Worm (Caenorhabditis elegans): ENCODE measurements around the gene far-6.
A peak's percentile ranks its signal among the peaks of the same experiment; 100 is the strongest.

far-6 gene

DNA sequence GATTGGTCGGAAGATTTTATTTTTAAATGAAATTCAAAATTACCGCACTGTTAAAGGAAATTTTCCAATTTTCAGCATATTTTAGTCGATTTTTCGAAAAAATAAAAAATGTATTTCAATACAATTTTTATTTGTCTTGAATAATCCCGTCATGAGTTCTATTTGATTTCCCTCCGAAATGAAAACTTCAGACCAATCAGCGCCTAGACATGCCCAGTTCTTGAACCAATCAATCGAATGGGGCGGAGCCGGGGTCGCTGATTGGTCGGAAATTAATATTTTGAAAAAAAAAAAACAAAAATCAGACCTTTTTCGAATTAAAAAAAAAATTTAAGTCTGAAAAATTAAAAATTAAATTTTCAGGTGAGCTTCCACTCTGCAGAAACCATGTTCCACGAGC lies 18.5 kb upstream of the far-6 start:
- TF ChIP-seq nfya-1 (tag; optimal IDR thresholded peaks at IDR 0.05; ENCODE audit: insufficient read depth), result peak; percentile 70
- no peak for TF ChIP-seq ama-1 (optimal IDR thresholded peaks at IDR 0.05)

ce11 chrIV:13311331-13312034 lies 16.7 kb upstream of the far-6 start:
- TF ChIP-seq lsy-12 (tag; optimal IDR thresholded peaks at IDR 0.05), result no peak
- peak; percentile 54 for TF ChIP-seq nfya-1 (tag; optimal IDR thresholded peaks at IDR 0.05; ENCODE audit: insufficient read depth)
- TF ChIP-seq nhr-23 (tag; optimal IDR thresholded peaks at IDR 0.05), result peak; percentile 2

DNA sequence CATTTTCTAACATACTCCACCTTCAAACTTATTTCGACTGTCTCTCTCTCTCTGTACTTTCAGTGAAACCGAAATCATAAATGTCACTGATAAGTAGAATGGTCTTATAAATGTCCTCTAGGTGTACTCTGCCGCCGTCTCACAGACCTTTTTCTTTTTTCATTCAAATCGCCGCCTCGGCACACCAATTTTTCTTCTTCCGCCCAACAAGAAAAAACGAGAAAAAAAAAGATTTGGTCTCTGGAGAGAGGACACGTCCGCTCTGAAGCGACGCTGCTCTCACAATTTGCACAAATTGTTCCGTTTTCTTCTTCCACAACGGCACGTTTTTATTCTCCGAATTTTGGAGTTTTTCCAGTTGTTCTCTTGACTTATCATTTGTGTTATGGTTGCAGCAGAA lies 15.0 kb upstream of the far-6 start:
- no peak for TF ChIP-seq mml-1 (tag; optimal IDR thresholded peaks at IDR 0.05)
- TF ChIP-seq aly-2 (tag; optimal IDR thresholded peaks at IDR 0.05), result no peak
- TF ChIP-seq R02D3.7 (tag; optimal IDR thresholded peaks at IDR 0.05), result no peak
- TF ChIP-seq nfya-1 (tag; optimal IDR thresholded peaks at IDR 0.05; ENCODE audit: insufficient read depth), result peak; percentile 36
- no peak for TF ChIP-seq nhr-43 (tag; optimal IDR thresholded peaks at IDR 0.05; ENCODE audit: poor library complexity, severe bottlenecking)
- TF ChIP-seq unc-39 (tag; optimal IDR thresholded peaks at IDR 0.05), result no peak
- TF ChIP-seq nhr-237 (tag; optimal IDR thresholded peaks at IDR 0.05), result no peak
- no peak for TF ChIP-seq ZK546.5 (tag; optimal IDR thresholded peaks at IDR 0.05)
- no peak for TF ChIP-seq daf-12 (tag; optimal IDR thresholded peaks at IDR 0.05)
- peak; percentile 52 for TF ChIP-seq hmg-11 (tag; optimal IDR thresholded peaks at IDR 0.05)
- TF ChIP-seq lsy-12 (tag; optimal IDR thresholded peaks at IDR 0.05), result no peak
- TF ChIP-seq pha-4 (tag; optimal IDR thresholded peaks at IDR 0.05), result no peak
- no peak for TF ChIP-seq nhr-28 (tag; optimal IDR thresholded peaks at IDR 0.05)
- no peak for TF ChIP-seq egl-27 (tag; optimal IDR thresholded peaks at IDR 0.05)
- TF ChIP-seq zag-1 (tag; optimal IDR thresholded peaks at IDR 0.05), result no peak
- no peak for TF ChIP-seq eor-1 (tag; optimal IDR thresholded peaks at IDR 0.05)
- TF ChIP-seq lin-15B (tag; optimal IDR thresholded peaks at IDR 0.05), result no peak
- no peak for TF ChIP-seq unc-62 (GFP tag; optimal IDR thresholded peaks at IDR 0.05)
- no peak for TF ChIP-seq elt-1 (tag; optimal IDR thresholded peaks at IDR 0.05)
- no peak for TF ChIP-seq tbx-2 (tag; optimal IDR thresholded peaks at IDR 0.05)
- TF ChIP-seq sea-2 (GFP tag; optimal IDR thresholded peaks at IDR 0.05), result no peak
- no peak for TF ChIP-seq nhr-77 (tag; optimal IDR thresholded peaks at IDR 0.05)
- no peak for TF ChIP-seq ceh-9 (tag; optimal IDR thresholded peaks at IDR 0.05)
- TF ChIP-seq fkh-2 (tag; optimal IDR thresholded peaks at IDR 0.05), result no peak
- TF ChIP-seq elt-2 (tag; optimal IDR thresholded peaks at IDR 0.05), result peak; percentile 73
- peak; percentile 44 for TF ChIP-seq lin-39 (tag; optimal IDR thresholded peaks at IDR 0.05)
- no peak for TF ChIP-seq mdl-1 (tag; optimal IDR thresholded peaks at IDR 0.05)
- no peak for TF ChIP-seq ztf-11 (tag; optimal IDR thresholded peaks at IDR 0.05)
- no peak for TF ChIP-seq nhr-67 (tag; optimal IDR thresholded peaks at IDR 0.05)
- TF ChIP-seq nhr-11 (tag; optimal IDR thresholded peaks at IDR 0.05), result no peak
- TF ChIP-seq jun-1 (tag; optimal IDR thresholded peaks at IDR 0.05), result no peak
- TF ChIP-seq nhr-76 (tag; optimal IDR thresholded peaks at IDR 0.05), result no peak

ce11 chrIV:13314181-13314580 lies 14.0 kb upstream of the far-6 start:
- TF ChIP-seq nfya-1 (tag; optimal IDR thresholded peaks at IDR 0.05; ENCODE audit: insufficient read depth), result no peak
- no peak for TF ChIP-seq snpc-4 (tag; optimal IDR thresholded peaks at IDR 0.05)
- TF ChIP-seq elt-1 (tag; optimal IDR thresholded peaks at IDR 0.05), result no peak
- TF ChIP-seq nhr-43 (tag; optimal IDR thresholded peaks at IDR 0.05; ENCODE audit: poor library complexity, severe bottlenecking), result peak; percentile 46
- no peak for TF ChIP-seq lsy-12 (tag; optimal IDR thresholded peaks at IDR 0.05)
- no peak for TF ChIP-seq nhr-67 (tag; optimal IDR thresholded peaks at IDR 0.05)
- TF ChIP-seq nhr-77 (tag; optimal IDR thresholded peaks at IDR 0.05), result no peak
- TF ChIP-seq ceh-82 (tag; optimal IDR thresholded peaks at IDR 0.05), result no peak
- TF ChIP-seq unc-62 (GFP tag; optimal IDR thresholded peaks at IDR 0.05), result no peak
- peak in 1 of 3 experiments; percentile 46 for TF ChIP-seq elt-3 (tag; optimal IDR thresholded peaks at IDR 0.05)
- TF ChIP-seq jun-1 (tag; optimal IDR thresholded peaks at IDR 0.05), result peak; percentile 82
- no peak for TF ChIP-seq ceh-9 (tag; optimal IDR thresholded peaks at IDR 0.05)
- TF ChIP-seq tbx-2 (tag; optimal IDR thresholded peaks at IDR 0.05), result no peak
- no peak for TF ChIP-seq egl-5 (tag; optimal IDR thresholded peaks at IDR 0.05)
- no peak for TF ChIP-seq ztf-11 (tag; optimal IDR thresholded peaks at IDR 0.05)
- no peak for TF ChIP-seq nhr-23 (tag; optimal IDR thresholded peaks at IDR 0.05)
- TF ChIP-seq mdl-1 (tag; optimal IDR thresholded peaks at IDR 0.05), result peak; percentile 3
- no peak for TF ChIP-seq ZK546.5 (tag; optimal IDR thresholded peaks at IDR 0.05)
- no peak for TF ChIP-seq lin-15B (tag; optimal IDR thresholded peaks at IDR 0.05)
- TF ChIP-seq skn-1 (tag; optimal IDR thresholded peaks at IDR 0.05), result no peak
- peak; percentile 96 for TF ChIP-seq pqm-1 (tag; optimal IDR thresholded peaks at IDR 0.05)
- TF ChIP-seq hmg-11 (tag; optimal IDR thresholded peaks at IDR 0.05), result peak; percentile 15
- TF ChIP-seq nhr-25 (tag; optimal IDR thresholded peaks at IDR 0.05), result no peak
- TF ChIP-seq elt-2 (tag; optimal IDR thresholded peaks at IDR 0.05), result peak; percentile 99
- TF ChIP-seq fkh-2 (tag; optimal IDR thresholded peaks at IDR 0.05), result no peak
